Fruit fly (Drosophila melanogaster) whole organism, wandering third instar larva: Measurements from ENCODE around the gene Rrp6.
A peak's percentile ranks its signal among the peaks of the same experiment; 100 is the strongest.

ENCODE experiments used
- Hr78 ChIP-seq: fragments of >200 bp; optimal IDR thresholded peaks from 2 replicates; lab custom pipeline; 2017; ENCODE audit warnings: missing biosample characterization, missing genetic modification characterization
- br ChIP-seq: fragments of 200-800 bp; sonication (Bioruptor generic); optimal IDR thresholded peaks from 2 replicates; lab custom pipeline; 2016; ENCODE audit warnings: missing biosample characterization, missing genetic modification characterization
- lola ChIP-seq: fragments of >200 bp; optimal IDR thresholded peaks from 2 replicates; lab custom pipeline; 2017; ENCODE audit warnings: missing biosample characterization, missing genetic modification characterization
- psq ChIP-seq: fragments of 200-800 bp; sonication (Bioruptor generic); optimal IDR thresholded peaks from 3 replicates; lab custom pipeline; 2017; ENCODE audit warnings: missing biosample characterization, mild to moderate bottlenecking, missing genetic modification characterization, moderate library complexity
- woc ChIP-seq: sonication (Bioruptor generic); optimal IDR thresholded peaks from 2 replicates; lab custom pipeline; 2016; ENCODE audit warnings: missing biosample characterization, mild to moderate bottlenecking, missing genetic modification characterization

dm6 chr3R:14853767-14854191 lies 32.3 kb downstream of the Rrp6 start:
- TF ChIP-seq woc (GFP tag; lab: Kevin White, UChicago) (peak; percentile 9), psq (GFP tag; lab: Kevin White, UChicago) (peak; percentile 50), Hr78 (GFP tag; lab: Kevin White, UChicago) (no peak), lola (GFP tag; lab: Kevin White, UChicago) (no peak), br (peak; percentile 73)
